Worm (Caenorhabditis elegans) whole organism, L4 larva: Measurements from ENCODE around the gene R05G6.3.
A peak's percentile ranks its signal among the peaks of the same experiment; 100 is the strongest.

ENCODE experiments used
- D1046.2 ChIP-seq: fragments of 200-800 bp; sonication (Bioruptor generic); IDR thresholded peaks from 2 replicates; pipeline ENCODE4 v1.3.6; 2022; ENCODE audit warnings: missing genetic modification characterization, missing compliant biosample characterization
- T20F7.1 ChIP-seq: fragments of 200-800 bp; sonication (Bioruptor generic); optimal IDR thresholded peaks from 2 replicates; lab custom pipeline; 2018; ENCODE audit warnings: mild to moderate bottlenecking, missing genetic modification characterization, missing compliant biosample characterization
- Y5F2A.4 ChIP-seq: fragments of 200-800 bp; sonication (Bioruptor generic); optimal IDR thresholded peaks from 2 replicates; lab custom pipeline; 2018; ENCODE audit warnings: mild to moderate bottlenecking, missing genetic modification characterization, missing compliant biosample characterization
- Y75B8A.6 ChIP-seq: fragments of 200-800 bp; sonication (Bioruptor generic); IDR thresholded peaks from 2 replicates; pipeline ENCODE4 v1.3.6; 2022; ENCODE audit warnings: missing genetic modification reagents, missing genetic modification characterization, missing compliant biosample characterization
- ZK546.5 ChIP-seq, 2 experiments: sonication (generic microtip); optimal IDR thresholded peaks; 2 replicates each; lab custom pipeline; 2017; ENCODE audit warnings: missing biosample characterization in 2 of 2, missing genetic modification characterization in 2 of 2
- ama-1 ChIP-seq: fragments of 150-350 bp; optimal IDR thresholded peaks from 2 replicates; lab custom pipeline; 2014; ENCODE audit warnings: inconsistent platforms, mixed read lengths
- cey-2 ChIP-seq: sonication (generic microtip); optimal IDR thresholded peaks from 3 replicates; lab custom pipeline; 2017; ENCODE audit warnings: missing genetic modification characterization, mild to moderate bottlenecking, missing compliant biosample characterization, antibody characterized with exemption, borderline replicate concordance; ENCODE audit not compliant: insufficient read depth
- ctbp-1 ChIP-seq: fragments of 200-800 bp; sonication (Bioruptor generic); IDR thresholded peaks from 2 replicates; pipeline ENCODE4 v1.3.6; 2022; ENCODE audit warnings: missing genetic modification reagents, missing genetic modification characterization, missing compliant biosample characterization
- daf-16 ChIP-seq, 3 experiments: sonication (generic microtip); optimal IDR thresholded peaks; 2 replicates each; lab custom pipeline; 2016 to 2017; ENCODE audit warnings: missing genetic modification characterization in 3 of 3, missing genetic modification reagents in 3 of 3, mild to moderate bottlenecking in 2 of 3, missing compliant biosample characterization in 2 of 3, missing biosample characterization in 1 of 3, moderate library complexity in 1 of 3
- dmd-6 ChIP-seq: fragments of 200-800 bp; sonication (Bioruptor generic); IDR thresholded peaks from 2 replicates; pipeline ENCODE4 v1.3.6; 2022; ENCODE audit warnings: missing genetic modification reagents, missing genetic modification characterization, missing compliant biosample characterization
- dmd-8 ChIP-seq: fragments of 200-800 bp; sonication (Bioruptor generic); IDR thresholded peaks from 2 replicates; pipeline ENCODE4 v1.3.6; 2022; ENCODE audit warnings: missing genetic modification characterization, missing compliant biosample characterization
- dpl-1 ChIP-seq: fragments of 150-350 bp; optimal IDR thresholded peaks from 2 replicates; lab custom pipeline; 2014; ENCODE audit warnings: missing biosample characterization, missing genetic modification reagents, missing genetic modification characterization
- duxl-1 ChIP-seq: sonication (generic microtip); optimal IDR thresholded peaks from 2 replicates; lab custom pipeline; 2016; ENCODE audit warnings: mild to moderate bottlenecking, missing genetic modification characterization, moderate library complexity, missing compliant biosample characterization; ENCODE audit not compliant: poor library complexity
- dve-1 ChIP-seq: sonication (generic microtip); optimal IDR thresholded peaks from 2 replicates; lab custom pipeline; 2017; ENCODE audit warnings: antibody characterized with exemption, mild to moderate bottlenecking, missing genetic modification characterization, missing compliant biosample characterization; ENCODE audit not compliant: insufficient read depth
- fkh-10 ChIP-seq: fragments of 150-350 bp; optimal IDR thresholded peaks from 2 replicates; lab custom pipeline; 2014; ENCODE audit warnings: missing biosample characterization, missing genetic modification reagents, missing genetic modification characterization
- hif-1 ChIP-seq, 2 experiments: sonication (generic microtip); optimal IDR thresholded peaks; 2 replicates each; lab custom pipeline; 2016 to 2017; ENCODE audit warnings: missing compliant biosample characterization in 2 of 2, missing genetic modification characterization in 2 of 2, missing genetic modification reagents in 2 of 2, missing genotype in 2 of 2, mild to moderate bottlenecking in 1 of 2
- hlh-11 ChIP-seq: fragments of 200-800 bp; sonication (Bioruptor generic); optimal IDR thresholded peaks from 2 replicates; lab custom pipeline; 2018; ENCODE audit warnings: mild to moderate bottlenecking, missing genetic modification characterization, missing compliant biosample characterization
- hlh-30 ChIP-seq: sonication (generic microtip); optimal IDR thresholded peaks from 2 replicates; lab custom pipeline; 2017; ENCODE audit warnings: antibody characterized with exemption, mild to moderate bottlenecking, missing genetic modification characterization, missing compliant biosample characterization; ENCODE audit not compliant: insufficient read depth
- jun-1 ChIP-seq: fragments of 150-350 bp; optimal IDR thresholded peaks from 2 replicates; lab custom pipeline; 2014; ENCODE audit warnings: missing biosample characterization, missing genetic modification reagents, missing genetic modification characterization
- lim-7 ChIP-seq: fragments of 200-800 bp; sonication (Bioruptor generic); IDR thresholded peaks from 2 replicates; pipeline ENCODE4 v1.3.6; 2022; ENCODE audit warnings: missing genetic modification characterization, missing compliant biosample characterization
- lin-1 ChIP-seq: fragments of 200-800 bp; sonication (Bioruptor generic); IDR thresholded peaks from 2 replicates; pipeline ENCODE4 v1.3.6; 2022; ENCODE audit warnings: missing genetic modification reagents, missing genetic modification characterization, missing compliant biosample characterization
- lin-29 ChIP-seq: fragments of 200-800 bp; sonication (Bioruptor generic); IDR thresholded peaks from 2 replicates; pipeline ENCODE4 v1.3.6; 2022; ENCODE audit warnings: missing genetic modification reagents, missing genetic modification characterization, missing compliant biosample characterization
- lsy-2 ChIP-seq, 2 experiments: fragments of 150-350 bp in 1 of 2; sonication (generic microtip) in 1 of 2; optimal IDR thresholded peaks; 2 replicates each; lab custom pipeline; 2014 to 2017; ENCODE audit warnings: missing biosample characterization in 2 of 2, missing genetic modification characterization in 2 of 2
- madf-5 ChIP-seq, 2 experiments: fragments of 200-800 bp; sonication (Bioruptor generic); IDR thresholded peaks; 2 replicates each; pipeline ENCODE4 v1.3.6; 2022; ENCODE audit warnings: missing compliant biosample characterization in 2 of 2, missing genetic modification characterization in 2 of 2
- madf-9 ChIP-seq: fragments of 200-800 bp; sonication (Bioruptor generic); conservative IDR thresholded peaks from 2 replicates; pipeline ENCODE4 v1.3.6; 2022; ENCODE audit warnings: missing genetic modification reagents, missing genetic modification characterization, missing compliant biosample characterization
- mdl-1 ChIP-seq, 2 experiments: fragments of 150-350 bp in 1 of 2; sonication (generic microtip) in 1 of 2; optimal IDR thresholded peaks; 2 replicates each; lab custom pipeline; 2014 to 2017; ENCODE audit warnings: missing biosample characterization in 2 of 2, missing genetic modification characterization in 2 of 2
- mep-1 ChIP-seq: fragments of 150-350 bp; sonication (generic microtip); optimal IDR thresholded peaks from 3 replicates; lab custom pipeline; 2014; ENCODE audit warnings: missing biosample characterization, missing genetic modification characterization
- mes-2 ChIP-seq: sonication (generic microtip); optimal IDR thresholded peaks from 2 replicates; lab custom pipeline; 2016; ENCODE audit warnings: missing genotype, mild to moderate bottlenecking, missing genetic modification characterization, missing compliant biosample characterization; ENCODE audit not compliant: poor library complexity, severe bottlenecking
- nhr-11 ChIP-seq: fragments of 150-350 bp; optimal IDR thresholded peaks from 2 replicates; lab custom pipeline; 2014; ENCODE audit warnings: missing biosample characterization, missing genetic modification characterization
- nhr-28 ChIP-seq: fragments of 150-350 bp; optimal IDR thresholded peaks from 2 replicates; lab custom pipeline; 2014; ENCODE audit warnings: missing biosample characterization, missing genetic modification characterization
- nhr-41 ChIP-seq: fragments of 200-800 bp; sonication (Bioruptor generic); IDR thresholded peaks from 2 replicates; pipeline ENCODE4 v1.3.6; 2022; ENCODE audit warnings: missing genetic modification reagents, missing genetic modification characterization, missing compliant biosample characterization
- nhr-48 ChIP-seq: sonication (generic microtip); optimal IDR thresholded peaks from 2 replicates; lab custom pipeline; 2016; ENCODE audit warnings: mild to moderate bottlenecking, missing genetic modification characterization, missing compliant biosample characterization
- nhr-77 ChIP-seq: fragments of 150-350 bp; optimal IDR thresholded peaks from 2 replicates; lab custom pipeline; 2014; ENCODE audit warnings: missing biosample characterization, missing genetic modification characterization
- pha-4 ChIP-seq, 2 experiments: fragments of 150-350 bp in 1 of 2; fragments of 200-800 bp in 1 of 2; sonication (Bioruptor generic) in 1 of 2; IDR thresholded peaks in 1 of 2; optimal IDR thresholded peaks in 1 of 2; 2 replicates each; pipeline versions ENCODE4 v1.3.6 to Lab custom; 2014 to 2022; ENCODE audit warnings: missing genetic modification characterization in 2 of 2, missing genetic modification reagents in 2 of 2, missing biosample characterization in 1 of 2, missing compliant biosample characterization in 1 of 2
- php-3 ChIP-seq: fragments of 200-800 bp; sonication (Bioruptor generic); IDR thresholded peaks from 2 replicates; pipeline ENCODE4 v1.3.6; 2022; ENCODE audit warnings: missing genetic modification reagents, missing genetic modification characterization, missing compliant biosample characterization
- pqm-1 ChIP-seq: sonication (generic microtip); optimal IDR thresholded peaks from 2 replicates; lab custom pipeline; 2017; ENCODE audit warnings: missing biosample characterization, missing genetic modification characterization
- rbr-2 ChIP-seq: sonication (generic microtip); optimal IDR thresholded peaks from 2 replicates; lab custom pipeline; 2016; ENCODE audit warnings: missing genotype, missing genetic modification characterization, missing compliant biosample characterization
- skn-1 ChIP-seq: fragments of 150-350 bp; optimal IDR thresholded peaks from 2 replicates; lab custom pipeline; 2014; ENCODE audit warnings: missing biosample characterization, missing genetic modification characterization
- snpc-1.2 ChIP-seq: fragments of 200-800 bp; sonication (Bioruptor generic); IDR thresholded peaks from 2 replicates; pipeline ENCODE4 v1.3.6; 2022; ENCODE audit warnings: missing genetic modification reagents, missing genetic modification characterization, missing compliant biosample characterization
- snpc-4 ChIP-seq: fragments of 150-350 bp; optimal IDR thresholded peaks from 2 replicates; lab custom pipeline; 2014; ENCODE audit warnings: missing biosample characterization, missing genetic modification characterization
- spr-1 ChIP-seq: sonication (generic microtip); optimal IDR thresholded peaks from 2 replicates; lab custom pipeline; 2016; ENCODE audit warnings: mild to moderate bottlenecking, missing genetic modification characterization, missing compliant biosample characterization
- tra-1 ChIP-seq: fragments of 200-800 bp; sonication (Bioruptor generic); IDR thresholded peaks from 2 replicates; pipeline ENCODE4 v1.3.6; 2022; ENCODE audit warnings: missing genetic modification reagents, missing genetic modification characterization, missing compliant biosample characterization
- zag-1 ChIP-seq: fragments of 150-350 bp; optimal IDR thresholded peaks from 2 replicates; lab custom pipeline; 2014; ENCODE audit warnings: missing biosample characterization, missing genetic modification characterization
- zfp-3 ChIP-seq: fragments of 200-800 bp; sonication (Bioruptor generic); conservative IDR thresholded peaks from 2 replicates; pipeline ENCODE4 v1.3.6; 2022; ENCODE audit warnings: missing genetic modification reagents, missing genetic modification characterization, missing compliant biosample characterization

Gene R05G6.3

DNA sequence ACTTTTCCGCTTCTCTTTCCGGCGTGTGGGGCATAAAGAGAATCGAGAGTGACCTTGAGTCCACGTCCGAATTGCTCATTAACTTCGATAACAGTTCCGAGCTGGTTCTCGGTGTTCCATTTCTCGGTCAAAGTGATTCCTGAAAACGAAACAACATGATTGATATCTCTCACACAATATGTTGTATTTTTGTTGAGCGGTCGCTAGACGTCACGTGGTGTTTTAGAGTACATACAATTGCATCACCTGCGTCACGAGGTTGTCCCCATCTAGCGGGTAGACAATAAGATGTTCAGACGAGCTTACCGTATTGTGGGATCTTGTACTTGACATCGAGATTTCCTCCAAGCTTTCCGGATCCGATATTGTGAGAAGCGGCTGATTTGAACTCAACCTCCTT lies 9.0 kb upstream of the R05G6.3 start (continued):
- TF ChIP-seq mdl-1 (tag; optimal IDR thresholded peaks at IDR 0.05; lab: Kevin White, UChicago) (peak in 1 of 2 experiments; percentile 48), duxl-1 (peak; percentile 17), skn-1 (tag; lab: Kevin White, UChicago) (no peak), hlh-30 (peak; percentile 88)

DNA sequence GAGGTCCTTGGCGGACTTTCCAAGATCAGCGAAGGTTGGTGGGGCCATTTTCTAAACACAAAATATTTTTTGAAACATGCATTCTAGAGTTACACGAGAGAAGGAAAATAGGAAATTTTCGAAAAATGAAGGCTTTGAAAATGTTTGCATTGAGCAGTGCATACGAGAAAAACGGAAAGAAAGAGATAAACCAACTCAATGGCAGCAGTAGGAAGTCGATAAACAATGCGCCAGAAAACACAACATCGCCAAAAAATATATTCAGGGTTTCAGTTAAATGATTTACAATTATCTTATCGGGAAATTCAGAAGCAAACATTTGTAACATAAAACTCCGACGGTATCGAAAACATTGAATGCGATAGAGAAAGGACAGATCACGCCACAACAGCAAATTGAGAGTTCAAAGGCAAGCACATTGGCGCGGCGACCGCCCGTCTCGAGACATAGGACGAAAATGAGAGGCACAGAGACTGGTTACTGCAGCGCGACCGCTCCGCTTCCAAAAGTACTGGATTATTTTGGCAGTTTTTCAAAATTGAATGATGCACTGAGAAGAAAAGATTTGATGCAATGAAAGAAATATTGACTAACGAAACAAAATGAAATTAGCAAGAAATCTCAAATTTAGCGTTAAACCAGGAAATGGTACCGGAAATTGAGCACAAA lies 8.4 kb upstream of the R05G6.3 start, which contains the start of the genes vdac-1 and R05G6.5:
Gene vdac-1 (minus strand): TSS at position 51 of the 669 bp plus-strand sequence.
Gene R05G6.5 (plus strand): TSS at position 527 of the 669 bp plus-strand sequence.
- peak; percentile 88 for TF ChIP-seq dmd-6 (GFP tag; lab: Robert Waterston, UW)
- TF ChIP-seq cey-2 (tag; lab: Kevin White, UChicago), result no peak
- TF ChIP-seq snpc-1.2 (GFP tag; lab: Robert Waterston, UW), result no peak
- peak; percentile 49; the same call in 1 of the 2 replicates for TF ChIP-seq nhr-41 (GFP tag; lab: Robert Waterston, UW)
- TF ChIP-seq php-3 (GFP tag; lab: Robert Waterston, UW), result peak; percentile 74; the same call in 1 of the 2 replicates
- peak; percentile 83 for TF ChIP-seq pqm-1 (tag; lab: Kevin White, UChicago)
- peak; percentile 65; the same call in 1 of the 2 replicates for TF ChIP-seq lin-1
- peak; percentile 75 for TF ChIP-seq nhr-11 (tag; lab: Kevin White, UChicago)
- peak; percentile 89 for TF ChIP-seq dpl-1
- TF ChIP-seq T20F7.1, result peak; percentile 88
- peak; percentile 24 for TF ChIP-seq ama-1 (lab: Kevin White, UChicago)
- peak; percentile 77 for TF ChIP-seq pha-4 (GFP tag; IDR thresholded peaks at IDR 0.05; lab: Robert Waterston, UW)
- TF ChIP-seq pha-4 (tag; optimal IDR thresholded peaks at IDR 0.05; lab: Kevin White, UChicago), result peak; percentile 38
- TF ChIP-seq lsy-2 (tag; optimal IDR thresholded peaks at IDR 0.05; lab: Kevin White, UChicago), result peak; percentile 69 to 81
- 0 out of 2 replicates have a peak, but pooled peaks have one; percentile 18 for TF ChIP-seq Y75B8A.6 (GFP tag; lab: Robert Waterston, UW)
- no peak for TF ChIP-seq jun-1 (tag; lab: Kevin White, UChicago)
- peak in 1 of 2 experiments; percentile 2 for TF ChIP-seq daf-16 (GFP tag; optimal IDR thresholded peaks at IDR 0.05; lab: Kevin White, UChicago)
- peak; percentile 73 for TF ChIP-seq daf-16 (tag; optimal IDR thresholded peaks at IDR 0.05; lab: Kevin White, UChicago)
- TF ChIP-seq lin-29 (GFP tag; lab: Robert Waterston, UW), result 0 out of 2 replicates have a peak, but pooled peaks have one; percentile 22
- TF ChIP-seq nhr-77, result peak; percentile 90
- peak; percentile 16 for TF ChIP-seq spr-1 (tag; lab: Kevin White, UChicago)
- peak; percentile 39 for TF ChIP-seq fkh-10
- 0 out of 4 replicates have a peak, but pooled peaks of 1 of the 2 experiments have one; percentile 51 for TF ChIP-seq madf-5 (GFP tag; IDR thresholded peaks at IDR 0.05; lab: Robert Waterston, UW)
- peak; percentile 82 for TF ChIP-seq mes-2 (tag; lab: Kevin White, UChicago)
- TF ChIP-seq Y5F2A.4 (GFP tag; lab: Kevin White, UChicago), result no peak
- TF ChIP-seq hif-1 (tag; optimal IDR thresholded peaks at IDR 0.05; lab: Kevin White, UChicago), result peak; percentile 3 to 63
- TF ChIP-seq lim-7 (GFP tag; lab: Robert Waterston, UW), result peak; percentile 13; the same call in 1 of the 2 replicates
- TF ChIP-seq skn-1 (tag; lab: Kevin White, UChicago), result no peak
- TF ChIP-seq mep-1 (tag; lab: Kevin White, UChicago), result peak; percentile 91
- no peak for TF ChIP-seq ZK546.5 (tag; optimal IDR thresholded peaks at IDR 0.05; lab: Kevin White, UChicago)
- TF ChIP-seq ctbp-1, result peak; percentile 63; the same call in 1 of the 2 replicates
- peak in 1 of 2 experiments; percentile 78 for TF ChIP-seq mdl-1 (tag; optimal IDR thresholded peaks at IDR 0.05; lab: Kevin White, UChicago)
- TF ChIP-seq dve-1, result peak; percentile 90
- 0 out of 2 replicates have a peak, but pooled peaks have one; percentile 49 for TF ChIP-seq tra-1
- TF ChIP-seq madf-9 (GFP tag; lab: Robert Waterston, UW), result peak; percentile 65
- peak; percentile 69 for TF ChIP-seq zfp-3
- peak; percentile 16 for TF ChIP-seq duxl-1
- TF ChIP-seq snpc-4, result no peak
- TF ChIP-seq D1046.2 (GFP tag; lab: Robert Waterston, UW), result no peak
- TF ChIP-seq zag-1, result no peak
- peak; percentile 93 for TF ChIP-seq nhr-28 (tag; lab: Kevin White, UChicago)
- TF ChIP-seq nhr-48 (tag; lab: Kevin White, UChicago), result peak; percentile 11
- TF ChIP-seq rbr-2, result peak; percentile 72
- TF ChIP-seq dmd-8, result peak; percentile 73; the same call in 1 of the 2 replicates
- peak; percentile 95 for TF ChIP-seq hlh-11
